Fruit fly (Drosophila melanogaster): ENCODE measurements around the gene out.

- TF ChIP-seq usp (GFP tag; optimal IDR thresholded peaks at IDR 0.05) (no peak), psq (optimal IDR thresholded peaks at IDR 0.05) (no peak), CG8478 (optimal IDR thresholded peaks at IDR 0.05) (no peak), pan (optimal IDR thresholded peaks at IDR 0.05) (no peak), Dll (optimal IDR thresholded peaks at IDR 0.05) (no peak)
These were observed 28.6 kb downstream of the out start for dm6 chrX:19293320-19293719.
